Fruit fly (Drosophila melanogaster): ENCODE data around the gene CG4666.

The CG4666 gene

dm6 chrX:6097578-6097977, 20.0 kb upstream of the CG4666 start (continued):
- TF ChIP-seq sug (tag; optimal IDR thresholded peaks at IDR 0.05) (peak; percentile 29), CG1529 (GFP tag; optimal IDR thresholded peaks at IDR 0.05) (peak; percentile 59), CG3065 (GFP tag; optimal IDR thresholded peaks at IDR 0.05) (peak; percentile 34), Blimp-1 (GFP tag; optimal IDR thresholded peaks at IDR 0.05) (peak; percentile 81), ewg (GFP tag; optimal IDR thresholded peaks at IDR 0.05) (peak; percentile 72), twi (tag; optimal IDR thresholded peaks at IDR 0.05) (peak; percentile 15), Nf-YC (tag; optimal IDR thresholded peaks at IDR 0.05) (peak; percentile 2), CG1603 (tag; optimal IDR thresholded peaks at IDR 0.05) (peak; percentile 87), Max (GFP tag; optimal IDR thresholded peaks at IDR 0.05) (peak; percentile 70), ssp (GFP tag; IDR thresholded peaks at IDR 0.05) (peak; percentile 80), fru (optimal IDR thresholded peaks at IDR 0.05) (no peak), tap (tag; optimal IDR thresholded peaks at IDR 0.05) (peak; percentile 65), CG34376 (GFP tag; optimal IDR thresholded peaks at IDR 0.05) (no peak), Lpt (GFP tag; optimal IDR thresholded peaks at IDR 0.05) (no peak), CG13624 (GFP tag; optimal IDR thresholded peaks at IDR 0.05) (peak; percentile 73), CG9215 (GFP tag; IDR thresholded peaks at IDR 0.05) (peak; percentile 78), vnd (GFP tag; IDR thresholded peaks at IDR 0.05; ENCODE audit: partially characterized antibody) (peak; percentile 37; the same call in 1 of the 3 replicates), tx (GFP tag; optimal IDR thresholded peaks at IDR 0.05) (peak; percentile 63), CG8765 (GFP tag; IDR thresholded peaks at IDR 0.05) (peak; percentile 78), CG16813 (GFP tag; IDR thresholded peaks at IDR 0.05; ENCODE audit: partially characterized antibody) (0 out of 3 replicates have a peak, but pooled peaks have one; percentile 14), NfI (GFP tag; optimal IDR thresholded peaks at IDR 0.05) (peak; percentile 72), CG3838 (GFP tag; optimal IDR thresholded peaks at IDR 0.05) (no peak), ATbp (GFP tag; optimal IDR thresholded peaks at IDR 0.05) (peak; percentile 87), MBD-R2 (GFP tag; IDR thresholded peaks at IDR 0.05) (peak; percentile 65), Dip3 (GFP tag; optimal IDR thresholded peaks at IDR 0.05) (peak; percentile 67), jumu (GFP tag; optimal IDR thresholded peaks at IDR 0.05) (peak; percentile 87), Nf-YA (GFP tag; IDR thresholded peaks at IDR 0.05) (peak; percentile 89), CG31388 (GFP tag; optimal IDR thresholded peaks at IDR 0.05) (peak; percentile 39), chn (GFP tag; optimal IDR thresholded peaks at IDR 0.05) (peak; percentile 67), sc (optimal IDR thresholded peaks at IDR 0.05) (no peak), sc (GFP tag; optimal IDR thresholded peaks at IDR 0.05) (peak; percentile 65), CG14710 (tag; optimal IDR thresholded peaks at IDR 0.05) (peak; percentile 44), luna (GFP tag; optimal IDR thresholded peaks at IDR 0.05) (peak; percentile 29), CG11560 (tag; IDR thresholded peaks at IDR 0.05) (peak; percentile 67; the same call in 2 of the 3 replicates), hbn (GFP tag; IDR thresholded peaks at IDR 0.05; ENCODE audit: partially characterized antibody) (no peak), E2f2 (GFP tag; IDR thresholded peaks at IDR 0.05) (peak; percentile 67), CG6765 (GFP tag; optimal IDR thresholded peaks at IDR 0.05) (peak; percentile 3), Neu2 (GFP tag; optimal IDR thresholded peaks at IDR 0.05; ENCODE audit: borderline replicate concordance) (no peak), aop (GFP tag; IDR thresholded peaks at IDR 0.05) (peak; percentile 65), peb (GFP tag; IDR thresholded peaks at IDR 0.05) (peak; percentile 91), Jarid2 (GFP tag; optimal IDR thresholded peaks at IDR 0.05) (peak; percentile 17), CG2199 (GFP tag; IDR thresholded peaks at IDR 0.05) (peak; percentile 71; the same call in 1 of the 3 replicates), CG5180 (GFP tag; optimal IDR thresholded peaks at IDR 0.05) (peak; percentile 51), pros (GFP tag; optimal IDR thresholded peaks at IDR 0.05) (no peak), schlank (tag; optimal IDR thresholded peaks at IDR 0.05) (peak; percentile 18), Atf6 (GFP tag; IDR thresholded peaks at IDR 0.05) (peak; percentile 86), dati (GFP tag; IDR thresholded peaks at IDR 0.05) (peak; percentile 72), Oaz (GFP tag; IDR thresholded peaks at IDR 0.05) (peak; percentile 79), CG2889 (GFP tag; IDR thresholded peaks at IDR 0.05) (peak; percentile 87), bsh (GFP tag; optimal IDR thresholded peaks at IDR 0.05) (peak in 1 of 2 experiments; percentile 86), tio (GFP tag; optimal IDR thresholded peaks at IDR 0.05) (peak; percentile 60)
